Worm (Caenorhabditis elegans) whole organism, L3 larva: ENCODE data around the gene gpb-1.

ENCODE experiments used
- R02D3.7 ChIP-seq: fragments of 150-350 bp; optimal IDR thresholded peaks from 2 replicates; lab custom pipeline; 2014; ENCODE audit warnings: missing biosample characterization, missing genetic modification characterization
- ceh-9 ChIP-seq: sonication (generic microtip); optimal IDR thresholded peaks from 2 replicates; lab custom pipeline; 2018; ENCODE audit warnings: missing biosample characterization, missing genetic modification characterization
- daf-12 ChIP-seq: fragments of 150-350 bp; optimal IDR thresholded peaks from 2 replicates; lab custom pipeline; 2014; ENCODE audit warnings: missing biosample characterization, missing genetic modification reagents, missing genetic modification characterization
- elt-3 ChIP-seq, 3 experiments: fragments of 150-350 bp in 1 of 3; sonication (generic microtip) in 2 of 3; optimal IDR thresholded peaks; 2 replicates in 2 of 3; 4 replicates in 1 of 3; lab custom pipeline; 2014 to 2017; ENCODE audit warnings: missing biosample characterization in 3 of 3, missing genetic modification characterization in 3 of 3
- fkh-10 ChIP-seq: sonication (generic microtip); optimal IDR thresholded peaks from 2 replicates; lab custom pipeline; 2017; ENCODE audit warnings: missing biosample characterization, missing genetic modification reagents, missing genetic modification characterization
- lin-15B ChIP-seq: fragments of 150-350 bp; optimal IDR thresholded peaks from 2 replicates; lab custom pipeline; 2014; ENCODE audit warnings: missing biosample characterization, missing genetic modification characterization
- lin-39 ChIP-seq: fragments of 150-350 bp; optimal IDR thresholded peaks from 2 replicates; lab custom pipeline; 2018; ENCODE audit warnings: missing biosample characterization, missing genetic modification reagents, missing genetic modification characterization
- nfya-1 ChIP-seq: sonication (generic microtip); optimal IDR thresholded peaks from 2 replicates; lab custom pipeline; 2017; ENCODE audit warnings: missing genetic modification characterization, mild to moderate bottlenecking, missing compliant biosample characterization, antibody characterized with exemption, moderate library complexity; ENCODE audit not compliant: insufficient read depth
- nhr-11 ChIP-seq: fragments of 150-350 bp; optimal IDR thresholded peaks from 2 replicates; lab custom pipeline; 2014; ENCODE audit warnings: missing biosample characterization, missing genetic modification characterization
- nhr-67 ChIP-seq: fragments of 150-350 bp; optimal IDR thresholded peaks from 2 replicates; lab custom pipeline; 2014; ENCODE audit warnings: missing biosample characterization, missing genetic modification characterization
- pha-4 ChIP-seq: fragments of 150-350 bp; optimal IDR thresholded peaks from 2 replicates; lab custom pipeline; 2014; ENCODE audit warnings: missing biosample characterization, missing genetic modification reagents, missing genetic modification characterization
- snpc-4 ChIP-seq: fragments of 150-350 bp; optimal IDR thresholded peaks from 2 replicates; lab custom pipeline; 2014; ENCODE audit warnings: missing biosample characterization, missing genetic modification characterization
- ztf-11 ChIP-seq: fragments of 150-350 bp; optimal IDR thresholded peaks from 2 replicates; lab custom pipeline; 2014; ENCODE audit warnings: missing biosample characterization, missing genetic modification characterization
- ztf-4 ChIP-seq: fragments of 150-350 bp; optimal IDR thresholded peaks from 2 replicates; lab custom pipeline; 2014; ENCODE audit warnings: missing biosample characterization, missing genetic modification characterization

- no peak for TF ChIP-seq lin-15B
- TF ChIP-seq nhr-11 = no peak
- TF ChIP-seq fkh-10 (GFP tag; lab: Kevin White, UChicago) = no peak
- TF ChIP-seq lin-39 = no peak
- TF ChIP-seq daf-12 (tag; lab: Kevin White, UChicago) = no peak
- no peak for TF ChIP-seq snpc-4 (tag; lab: Kevin White, UChicago)
- no peak for TF ChIP-seq R02D3.7
- TF ChIP-seq nhr-67 = no peak
- TF ChIP-seq ztf-4 (tag; lab: Kevin White, UChicago) = no peak
- TF ChIP-seq ceh-9 (tag; lab: Kevin White, UChicago) = no peak
- no peak for TF ChIP-seq pha-4 (tag; lab: Kevin White, UChicago)
- TF ChIP-seq nfya-1 (tag; lab: Kevin White, UChicago) = no peak
- TF ChIP-seq ztf-11 = no peak
- no peak for TF ChIP-seq elt-3 (tag; optimal IDR thresholded peaks at IDR 0.05; lab: Kevin White, UChicago)
Observed at ce11 chrII:11731174-11731724, 17.2 kb downstream of the gpb-1 start.
